1 fruit fly cellular context compared by ENCODE assay signal in genomic region chr2L:1439790-1440422, dm6.
A peak's percentile ranks its signal among the peaks of the same experiment; 100 is the strongest.
TF ChIP-seq lines count a peak whose summit lies in the region.

No protein-coding gene starts in this region.

TF ChIP-seq in whole organism, embryonic, 481 proteins besides CTCF, POLR2A, EP300 and RAD21 (continued from another document and continues in another):
- TF ChIP-seq zfh2 (GFP tag; optimal IDR thresholded peaks at IDR 0.05; lab: Kevin White, UChicago) = no peak
- peak; percentile 37 for TF ChIP-seq cwo (GFP tag; optimal IDR thresholded peaks at IDR 0.05; lab: Kevin White, UChicago)
- TF ChIP-seq fd64A (GFP tag; optimal IDR thresholded peaks at IDR 0.05; lab: Kevin White, UChicago) = peak; percentile 36
- peak; percentile 71 for TF ChIP-seq Hr3 (GFP tag; optimal IDR thresholded peaks at IDR 0.05; lab: Kevin White, UChicago)
- no peak for TF ChIP-seq CG15073 (GFP tag; optimal IDR thresholded peaks at IDR 0.05; lab: Kevin White, UChicago)
- peak; percentile 93 for TF ChIP-seq Ets65A (GFP tag; lab: Kevin White, UChicago)
- peak; percentile 73 for TF ChIP-seq wor (GFP tag; IDR thresholded peaks at IDR 0.05; lab: Robert Waterston, UW)
- no peak for TF ChIP-seq CG15514 (GFP tag; optimal IDR thresholded peaks at IDR 0.05; lab: Kevin White, UChicago)
- peak; percentile 17 for TF ChIP-seq CG3163 (GFP tag; optimal IDR thresholded peaks at IDR 0.05; lab: Kevin White, UChicago)
- TF ChIP-seq CG10959 (GFP tag; IDR thresholded peaks at IDR 0.05; lab: Robert Waterston, UW) = no peak; the same call in 1 of the 2 replicates
- TF ChIP-seq tup (GFP tag; optimal IDR thresholded peaks at IDR 0.05; lab: Kevin White, UChicago) = no peak
- peak; percentile 60; the same call in 1 of the 3 replicates for TF ChIP-seq gce (GFP tag; IDR thresholded peaks at IDR 0.05; lab: Robert Waterston, UW)
- peak; percentile 67 for TF ChIP-seq ind (GFP tag; optimal IDR thresholded peaks at IDR 0.05; lab: Kevin White, UChicago)
- TF ChIP-seq CG15696 (tag; optimal IDR thresholded peaks at IDR 0.05; lab: Kevin White, UChicago) = peak; percentile 36
- peak; percentile 51 for TF ChIP-seq CG32767 (GFP tag; IDR thresholded peaks at IDR 0.05; lab: Robert Waterston, UW)
- TF ChIP-seq MTF-1 (GFP tag; optimal IDR thresholded peaks at IDR 0.05; lab: Kevin White, UChicago; ENCODE audit: borderline replicate concordance) = peak; percentile 11
- TF ChIP-seq vvl (GFP tag; IDR thresholded peaks at IDR 0.05; lab: Robert Waterston, UW) = peak; percentile 67
- no peak for TF ChIP-seq CG34224 (GFP tag; IDR thresholded peaks at IDR 0.05; lab: Robert Waterston, UW; ENCODE audit: partially characterized antibody)
- peak; percentile 56 for TF ChIP-seq cato (GFP tag; optimal IDR thresholded peaks at IDR 0.05; lab: Kevin White, UChicago; ENCODE audit: borderline replicate concordance)
- TF ChIP-seq nau (GFP tag; optimal IDR thresholded peaks at IDR 0.05; lab: Kevin White, UChicago) = peak; percentile 65
- TF ChIP-seq CG10274 (GFP tag; optimal IDR thresholded peaks at IDR 0.05; lab: Kevin White, UChicago) = peak; percentile 20
- TF ChIP-seq gem (tag; optimal IDR thresholded peaks at IDR 0.05; lab: Kevin White, UChicago) = peak; percentile 84
- no peak; the same call in 1 of the 2 replicates for TF ChIP-seq lmd (GFP tag; IDR thresholded peaks at IDR 0.05; lab: Robert Waterston, UW)
- no peak for TF ChIP-seq sr (GFP tag; IDR thresholded peaks at IDR 0.05; lab: Robert Waterston, UW)
- peak; percentile 65 for TF ChIP-seq CG10462 (GFP tag; optimal IDR thresholded peaks at IDR 0.05; lab: Kevin White, UChicago)
- no peak for TF ChIP-seq CG13287 (GFP tag; IDR thresholded peaks at IDR 0.05; lab: Robert Waterston, UW; ENCODE audit: partially characterized antibody)
- peak; percentile 51 for TF ChIP-seq Antp (GFP tag; optimal IDR thresholded peaks at IDR 0.05; lab: Kevin White, UChicago)
- TF ChIP-seq CG3726 (GFP tag; IDR thresholded peaks at IDR 0.05; lab: Robert Waterston, UW) = no peak
- TF ChIP-seq CG11723 (GFP tag; optimal IDR thresholded peaks at IDR 0.05; lab: Kevin White, UChicago) = peak; percentile 63
- TF ChIP-seq tll (GFP tag; optimal IDR thresholded peaks at IDR 0.05; lab: Kevin White, UChicago) = no peak
- TF ChIP-seq Doc3 (GFP tag; IDR thresholded peaks at IDR 0.05; lab: Robert Waterston, UW; ENCODE audit: partially characterized antibody) = no peak
- peak; percentile 78 for TF ChIP-seq Sox100B (GFP tag; optimal IDR thresholded peaks at IDR 0.05; lab: Kevin White, UChicago)
- peak; percentile 68 for TF ChIP-seq CG15269 (tag; optimal IDR thresholded peaks at IDR 0.05; lab: Kevin White, UChicago)
- no peak for TF ChIP-seq pho (GFP tag; optimal IDR thresholded peaks at IDR 0.05; lab: Kevin White, UChicago)
- TF ChIP-seq kni (GFP tag; optimal IDR thresholded peaks at IDR 0.05; lab: Kevin White, UChicago) = no peak
- TF ChIP-seq CG32532 (GFP tag; IDR thresholded peaks at IDR 0.05; lab: Robert Waterston, UW) = no peak
- no peak for TF ChIP-seq H2.0 (GFP tag; IDR thresholded peaks at IDR 0.05; lab: Robert Waterston, UW)
- TF ChIP-seq CG4730 (GFP tag; IDR thresholded peaks at IDR 0.05; lab: Robert Waterston, UW) = peak; percentile 24; the same call in 1 of the 2 replicates
- TF ChIP-seq salm (tag; optimal IDR thresholded peaks at IDR 0.05; lab: Kevin White, UChicago) = no peak
- no peak for TF ChIP-seq HmgZ (tag; optimal IDR thresholded peaks at IDR 0.05; lab: Kevin White, UChicago)
- TF ChIP-seq psq (GFP tag; optimal IDR thresholded peaks at IDR 0.05; lab: Kevin White, UChicago) = no peak
- no peak for TF ChIP-seq Lim3 (GFP tag; IDR thresholded peaks at IDR 0.05; lab: Robert Waterston, UW)
- TF ChIP-seq z (GFP tag; IDR thresholded peaks at IDR 0.05; lab: Robert Waterston, UW) = no peak
- no peak for TF ChIP-seq Dll (GFP tag; IDR thresholded peaks at IDR 0.05; lab: Robert Waterston, UW; ENCODE audit: partially characterized antibody)
- TF ChIP-seq sna (GFP tag; IDR thresholded peaks at IDR 0.05; lab: Robert Waterston, UW; ENCODE audit: partially characterized antibody) = no peak
- TF ChIP-seq sd (tag; optimal IDR thresholded peaks at IDR 0.05; lab: Kevin White, UChicago) = peak; percentile 3
- peak in 1 of 3 experiments; percentile 77 for TF ChIP-seq lola (GFP tag; optimal IDR thresholded peaks at IDR 0.05; lab: Kevin White, UChicago)
- TF ChIP-seq CG4282 (GFP tag; optimal IDR thresholded peaks at IDR 0.05; lab: Kevin White, UChicago) = peak; percentile 47
- peak; percentile 72 for TF ChIP-seq CG15601 (tag; optimal IDR thresholded peaks at IDR 0.05; lab: Kevin White, UChicago)
- TF ChIP-seq croc (GFP tag; conservative IDR thresholded peaks at IDR 0.05; lab: Robert Waterston, UW) = peak; percentile 65
- TF ChIP-seq dmrt99B (tag; optimal IDR thresholded peaks at IDR 0.05; lab: Kevin White, UChicago) = peak; percentile 84
- no peak for TF ChIP-seq usp (GFP tag; optimal IDR thresholded peaks at IDR 0.05; lab: Kevin White, UChicago)
- TF ChIP-seq CG12942 (GFP tag; optimal IDR thresholded peaks at IDR 0.05; lab: Kevin White, UChicago) = peak; percentile 55
- TF ChIP-seq CG34422 (GFP tag; IDR thresholded peaks at IDR 0.05; lab: Robert Waterston, UW) = peak; percentile 45; the same call in 1 of the 3 replicates
- peak; percentile 49; the same call in 1 of the 3 replicates for TF ChIP-seq jigr1 (GFP tag; IDR thresholded peaks at IDR 0.05; lab: Robert Waterston, UW)
- no peak for TF ChIP-seq lov (optimal IDR thresholded peaks at IDR 0.05; lab: Kevin White, UChicago)
- TF ChIP-seq lov (GFP tag; IDR thresholded peaks at IDR 0.05; lab: Robert Waterston, UW) = no peak
- TF ChIP-seq CG14441 (GFP tag; IDR thresholded peaks at IDR 0.05; lab: Robert Waterston, UW) = peak; percentile 59
- peak; percentile 49 for TF ChIP-seq BtbVII (GFP tag; optimal IDR thresholded peaks at IDR 0.05; lab: Kevin White, UChicago)
- no peak for TF ChIP-seq CG14860 (GFP tag; IDR thresholded peaks at IDR 0.05; lab: Robert Waterston, UW; ENCODE audit: partially characterized antibody)
- no peak for TF ChIP-seq Tbp (GFP tag; optimal IDR thresholded peaks at IDR 0.05; lab: Kevin White, UChicago)
- no peak for TF ChIP-seq hkb (optimal IDR thresholded peaks at IDR 0.05; lab: Kevin White, UChicago)
- peak; percentile 46; the same call in 1 of the 2 replicates for TF ChIP-seq hkb (GFP tag; IDR thresholded peaks at IDR 0.05; lab: Robert Waterston, UW)
- peak; percentile 34; the same call in 1 of the 2 replicates for TF ChIP-seq seq (GFP tag; IDR thresholded peaks at IDR 0.05; lab: Robert Waterston, UW)
- TF ChIP-seq YL-1 (GFP tag; optimal IDR thresholded peaks at IDR 0.05; lab: Kevin White, UChicago) = no peak
- peak; percentile 54 for TF ChIP-seq Awh (GFP tag; IDR thresholded peaks at IDR 0.05; lab: Robert Waterston, UW)
- TF ChIP-seq bigmax (GFP tag; optimal IDR thresholded peaks at IDR 0.05; lab: Kevin White, UChicago) = no peak
- no peak for TF ChIP-seq CG4328 (GFP tag; optimal IDR thresholded peaks at IDR 0.05; lab: Kevin White, UChicago)
- peak; percentile 71 for TF ChIP-seq CG13424 (tag; optimal IDR thresholded peaks at IDR 0.05; lab: Kevin White, UChicago)
- TF ChIP-seq CG8765 (GFP tag; IDR thresholded peaks at IDR 0.05; lab: Robert Waterston, UW) = no peak
- TF ChIP-seq CG31365 (tag; optimal IDR thresholded peaks at IDR 0.05; lab: Kevin White, UChicago) = peak; percentile 32
- TF ChIP-seq GATAe (GFP tag; conservative IDR thresholded peaks at IDR 0.05; lab: Robert Waterston, UW) = no peak
- TF ChIP-seq crp (GFP tag; optimal IDR thresholded peaks at IDR 0.05; lab: Kevin White, UChicago) = no peak
- TF ChIP-seq al (GFP tag; IDR thresholded peaks at IDR 0.05; lab: Robert Waterston, UW) = no peak
- no peak for TF ChIP-seq CG7745 (tag; optimal IDR thresholded peaks at IDR 0.05; lab: Kevin White, UChicago)
- no peak for TF ChIP-seq CG1024 (GFP tag; IDR thresholded peaks at IDR 0.05; lab: Robert Waterston, UW)
- peak; percentile 48 for TF ChIP-seq CG18619 (GFP tag; optimal IDR thresholded peaks at IDR 0.05; lab: Kevin White, UChicago)
- TF ChIP-seq Sin3A (optimal IDR thresholded peaks at IDR 0.05; lab: Kevin White, UChicago) = no peak
- peak; percentile 64; the same call in 2 of the 3 replicates for TF ChIP-seq CG7357 (GFP tag; IDR thresholded peaks at IDR 0.05; lab: Robert Waterston, UW)
- no peak for TF ChIP-seq Dref (GFP tag; IDR thresholded peaks at IDR 0.05; lab: Robert Waterston, UW)
- TF ChIP-seq Blimp-1 (GFP tag; optimal IDR thresholded peaks at IDR 0.05; lab: Kevin White, UChicago) = peak; percentile 75
- TF ChIP-seq CG18764 (GFP tag; optimal IDR thresholded peaks at IDR 0.05; lab: Kevin White, UChicago) = peak; percentile 59
- TF ChIP-seq CG8290 (GFP tag; optimal IDR thresholded peaks at IDR 0.05; lab: Kevin White, UChicago) = peak; percentile 38
- TF ChIP-seq CG8290 (tag; optimal IDR thresholded peaks at IDR 0.05; lab: Kevin White, UChicago) = peak in 1 of 2 experiments; percentile 33
- TF ChIP-seq Atf3 (GFP tag; optimal IDR thresholded peaks at IDR 0.05; lab: Kevin White, UChicago) = peak; percentile 56
- TF ChIP-seq h (optimal IDR thresholded peaks at IDR 0.05; lab: Kevin White, UChicago) = no peak
- peak; percentile 68 for TF ChIP-seq CG8924 (tag; optimal IDR thresholded peaks at IDR 0.05; lab: Kevin White, UChicago)
- no peak; the same call in 1 of the 2 replicates for TF ChIP-seq crol (GFP tag; IDR thresholded peaks at IDR 0.05; lab: Robert Waterston, UW)
- TF ChIP-seq shn (GFP tag; optimal IDR thresholded peaks at IDR 0.05; lab: Kevin White, UChicago) = peak; percentile 34
- TF ChIP-seq hbn (GFP tag; IDR thresholded peaks at IDR 0.05; lab: Robert Waterston, UW; ENCODE audit: partially characterized antibody) = no peak
- no peak for TF ChIP-seq CG12299 (tag; optimal IDR thresholded peaks at IDR 0.05; lab: Kevin White, UChicago)
- peak; percentile 11 for TF ChIP-seq maf-S (GFP tag; optimal IDR thresholded peaks at IDR 0.05; lab: Kevin White, UChicago)
- no peak for TF ChIP-seq CG17612 (GFP tag; IDR thresholded peaks at IDR 0.05; lab: Robert Waterston, UW)
- TF ChIP-seq unpg (GFP tag; optimal IDR thresholded peaks at IDR 0.05; lab: Kevin White, UChicago) = peak; percentile 73
- TF ChIP-seq CG3838 (GFP tag; optimal IDR thresholded peaks at IDR 0.05; lab: Kevin White, UChicago) = no peak
- TF ChIP-seq CG5953 (GFP tag; IDR thresholded peaks at IDR 0.05; lab: Robert Waterston, UW) = no peak; the same call in 1 of the 2 replicates
- peak; percentile 34 for TF ChIP-seq CG17568 (GFP tag; optimal IDR thresholded peaks at IDR 0.05; lab: Kevin White, UChicago)
- peak; percentile 54; the same call in 1 of the 3 replicates for TF ChIP-seq dysf (GFP tag; IDR thresholded peaks at IDR 0.05; lab: Robert Waterston, UW)
- no peak for TF ChIP-seq Trl (optimal IDR thresholded peaks at IDR 0.05; lab: Kevin White, UChicago)
- peak; percentile 38 for TF ChIP-seq Trl (GFP tag; optimal IDR thresholded peaks at IDR 0.05; lab: Kevin White, UChicago)
- TF ChIP-seq E2f2 (GFP tag; IDR thresholded peaks at IDR 0.05; lab: Robert Waterston, UW) = peak; percentile 34; the same call in 1 of the 2 replicates
- no peak for TF ChIP-seq lilli (GFP tag; optimal IDR thresholded peaks at IDR 0.05; lab: Kevin White, UChicago)
- TF ChIP-seq CG11695 (GFP tag; IDR thresholded peaks at IDR 0.05; lab: Robert Waterston, UW) = peak; percentile 51; the same call in 1 of the 3 replicates
- TF ChIP-seq Sry-β (GFP tag; optimal IDR thresholded peaks at IDR 0.05; lab: Kevin White, UChicago) = peak; percentile 8
- peak; percentile 14 to 74 for TF ChIP-seq Hr51 (GFP tag; optimal IDR thresholded peaks at IDR 0.05; lab: Kevin White, UChicago)
- peak; percentile 21; the same call in 1 of the 2 replicates for TF ChIP-seq Atf6 (GFP tag; IDR thresholded peaks at IDR 0.05; lab: Robert Waterston, UW)
- no peak for TF ChIP-seq aop (GFP tag; IDR thresholded peaks at IDR 0.05; lab: Robert Waterston, UW)
- TF ChIP-seq CG7786 (GFP tag; optimal IDR thresholded peaks at IDR 0.05; lab: Kevin White, UChicago) = peak; percentile 52
- no peak for TF ChIP-seq Dbx (GFP tag; IDR thresholded peaks at IDR 0.05; lab: Robert Waterston, UW)
- no peak for TF ChIP-seq CG3995 (GFP tag; optimal IDR thresholded peaks at IDR 0.05; lab: Kevin White, UChicago)
- no peak for TF ChIP-seq zf30C (GFP tag; optimal IDR thresholded peaks at IDR 0.05; lab: Kevin White, UChicago)
- peak; percentile 10 for TF ChIP-seq Mad (GFP tag; optimal IDR thresholded peaks at IDR 0.05; lab: Kevin White, UChicago)
- TF ChIP-seq CG2199 (GFP tag; IDR thresholded peaks at IDR 0.05; lab: Robert Waterston, UW) = no peak
- no peak for TF ChIP-seq Dek (tag; optimal IDR thresholded peaks at IDR 0.05; lab: Kevin White, UChicago)
- peak; percentile 69 for TF ChIP-seq Xrp1 (GFP tag; IDR thresholded peaks at IDR 0.05; lab: Robert Waterston, UW)
- peak; percentile 63 for TF ChIP-seq stc (GFP tag; IDR thresholded peaks at IDR 0.05; lab: Robert Waterston, UW)
- no peak for TF ChIP-seq CG10565 (GFP tag; optimal IDR thresholded peaks at IDR 0.05; lab: Kevin White, UChicago)
- no peak for TF ChIP-seq CG11696 (GFP tag; IDR thresholded peaks at IDR 0.05; lab: Robert Waterston, UW)
- TF ChIP-seq sens (GFP tag; lab: Kevin White, UChicago) = peak; percentile 96
- TF ChIP-seq nerfin-1 (tag; optimal IDR thresholded peaks at IDR 0.05; lab: Kevin White, UChicago) = peak; percentile 65
- peak; percentile 28 for TF ChIP-seq Sry-δ (GFP tag; optimal IDR thresholded peaks at IDR 0.05; lab: Kevin White, UChicago)
- TF ChIP-seq HLH54F (GFP tag; optimal IDR thresholded peaks at IDR 0.05; lab: Kevin White, UChicago) = peak; percentile 48
- TF ChIP-seq NFAT (GFP tag; IDR thresholded peaks at IDR 0.05; lab: Robert Waterston, UW) = no peak
- TF ChIP-seq knrl (GFP tag; IDR thresholded peaks at IDR 0.05; lab: Robert Waterston, UW; ENCODE audit: partially characterized antibody) = no peak
- peak; percentile 27 for TF ChIP-seq Nf-YB (GFP tag; optimal IDR thresholded peaks at IDR 0.05; lab: Kevin White, UChicago)
- TF ChIP-seq inv (GFP tag; IDR thresholded peaks at IDR 0.05; lab: Robert Waterston, UW; ENCODE audit: partially characterized antibody) = no peak; the same call in 1 of the 2 replicates
- TF ChIP-seq gro (GFP tag; optimal IDR thresholded peaks at IDR 0.05; lab: Kevin White, UChicago) = no peak
- TF ChIP-seq Mes4 (GFP tag; optimal IDR thresholded peaks at IDR 0.05; lab: Kevin White, UChicago) = peak; percentile 72
- no peak for TF ChIP-seq pan (optimal IDR thresholded peaks at IDR 0.05; lab: Kevin White, UChicago)
- peak in 1 of 2 experiments; percentile 54 for TF ChIP-seq pan (GFP tag; optimal IDR thresholded peaks at IDR 0.05 in 1 of 2, IDR thresholded peaks at IDR 0.05 in 1 of 2)
- TF ChIP-seq Eip74EF (GFP tag; optimal IDR thresholded peaks at IDR 0.05; lab: Kevin White, UChicago) = peak in 1 of 2 experiments; percentile 77
- TF ChIP-seq gfzf (GFP tag; optimal IDR thresholded peaks at IDR 0.05; lab: Kevin White, UChicago) = no peak
